Worm (Caenorhabditis elegans): ENCODE results near the gene W10G11.2.

ce11 chrII:3516175-3516574 is 45.3 kb downstream of the W10G11.2 start:
- no peak for TF ChIP-seq W03F9.2 (tag; optimal IDR thresholded peaks at IDR 0.05)
- no peak for TF ChIP-seq him-1 (tag; optimal IDR thresholded peaks at IDR 0.05)
